Worm (Caenorhabditis elegans) whole organism, L4/young adult: ENCODE results near the gene F17C11.22.

Experiments
- dao-5 ChIP-seq: sonication (generic microtip); optimal IDR thresholded peaks from 2 replicates; lab custom pipeline; 2016; ENCODE audit warnings: missing genotype, missing genetic modification characterization, moderate library complexity, missing compliant biosample characterization
- him-1 ChIP-seq: sonication (generic microtip); optimal IDR thresholded peaks from 2 replicates; lab custom pipeline; 2016; ENCODE audit warnings: missing genotype, missing genetic modification reagents, missing genetic modification characterization, missing compliant biosample characterization

DNA sequence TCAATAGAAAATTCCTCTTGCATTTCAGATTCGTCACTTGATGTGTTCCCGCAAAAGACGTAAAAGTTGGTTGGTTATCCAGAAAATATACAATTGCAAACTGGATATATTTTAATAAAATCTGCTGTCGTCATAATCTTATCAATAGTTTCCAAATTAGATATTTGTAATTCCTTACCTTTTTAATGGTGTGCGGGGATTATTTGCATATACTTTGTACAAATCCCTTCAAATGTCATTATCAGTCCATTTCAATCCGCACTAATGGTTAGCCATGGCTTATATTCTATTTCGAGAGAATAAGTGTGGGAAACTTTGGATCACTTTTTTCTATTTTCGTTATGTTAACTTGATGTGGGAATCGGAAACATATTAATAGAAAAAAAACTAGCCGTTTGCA, 34.1 kb upstream of the F17C11.22 start:
- no peak for TF ChIP-seq him-1 (tag; lab: Kevin White, UChicago)
- TF ChIP-seq dao-5 (tag; lab: Kevin White, UChicago), result no peak
